Fruit fly (Drosophila melanogaster): Measurements from ENCODE around the gene CG31909.

- TF ChIP-seq Dp (GFP tag; optimal IDR thresholded peaks at IDR 0.05) = no peak
- TF ChIP-seq dpn (GFP tag; optimal IDR thresholded peaks at IDR 0.05) = no peak
- no peak for TF ChIP-seq Dbx (GFP tag; IDR thresholded peaks at IDR 0.05)
- no peak for TF ChIP-seq pzg (GFP tag; optimal IDR thresholded peaks at IDR 0.05)
- TF ChIP-seq dysf (GFP tag; IDR thresholded peaks at IDR 0.05) = no peak
- no peak for TF ChIP-seq CG1602 (GFP tag; optimal IDR thresholded peaks at IDR 0.05)
- no peak for TF ChIP-seq CG5245 (GFP tag; optimal IDR thresholded peaks at IDR 0.05)
- no peak for TF ChIP-seq CG13775 (GFP tag; optimal IDR thresholded peaks at IDR 0.05)
- no peak for TF ChIP-seq ssp (GFP tag; IDR thresholded peaks at IDR 0.05)
- TF ChIP-seq peb (GFP tag; IDR thresholded peaks at IDR 0.05) = no peak
- no peak for TF ChIP-seq Elba2 (GFP tag; optimal IDR thresholded peaks at IDR 0.05)
Measured at dm6 chr2L:7272452-7272851, 15.1 kb downstream of the CG31909 start.
